Worm (Caenorhabditis elegans) whole organism, L2 larva: ENCODE results near the gene C35D10.6.

Experiments
- aly-2 ChIP-seq: fragments of 150-350 bp; optimal IDR thresholded peaks from 2 replicates; lab custom pipeline; 2014; ENCODE audit warnings: missing biosample characterization, missing genetic modification characterization
- elt-3 ChIP-seq: sonication (generic microtip); optimal IDR thresholded peaks from 2 replicates; lab custom pipeline; 2017; ENCODE audit warnings: missing biosample characterization, missing genetic modification characterization
- fos-1 ChIP-seq: fragments of 150-350 bp; optimal IDR thresholded peaks from 2 replicates; lab custom pipeline; 2014; ENCODE audit warnings: missing biosample characterization, missing genetic modification characterization
- lin-13 ChIP-seq: fragments of 150-350 bp; optimal IDR thresholded peaks from 2 replicates; lab custom pipeline; 2014; ENCODE audit warnings: missing biosample characterization, missing genetic modification reagents, missing genetic modification characterization
- mab-5 ChIP-seq: fragments of 150-350 bp; optimal IDR thresholded peaks from 2 replicates; lab custom pipeline; 2014; ENCODE audit warnings: missing biosample characterization, missing genetic modification characterization
- nhr-11 ChIP-seq: fragments of 150-350 bp; optimal IDR thresholded peaks from 2 replicates; lab custom pipeline; 2014; ENCODE audit warnings: missing biosample characterization, missing genetic modification characterization
- nhr-21 ChIP-seq: fragments of 150-350 bp; optimal IDR thresholded peaks from 2 replicates; lab custom pipeline; 2014; ENCODE audit warnings: missing biosample characterization, missing genetic modification characterization
- skn-1 ChIP-seq: sonication (generic microtip); optimal IDR thresholded peaks from 2 replicates; lab custom pipeline; 2017; ENCODE audit warnings: missing biosample characterization, missing genetic modification characterization
- unc-39 ChIP-seq: fragments of 150-350 bp; optimal IDR thresholded peaks from 2 replicates; lab custom pipeline; 2014; ENCODE audit warnings: missing biosample characterization, missing genetic modification characterization
- unc-62 ChIP-seq: fragments of 150-350 bp; optimal IDR thresholded peaks from 2 replicates; lab custom pipeline; 2014; ENCODE audit warnings: missing biosample characterization, missing genetic modification reagents, missing genetic modification characterization

- TF ChIP-seq lin-13 (no peak), nhr-11 (tag; lab: Kevin White, UChicago) (no peak), elt-3 (no peak), fos-1 (tag; lab: Kevin White, UChicago) (no peak), aly-2 (tag; lab: Kevin White, UChicago) (no peak), unc-62 (GFP tag; lab: Kevin White, UChicago) (no peak), mab-5 (no peak), nhr-21 (no peak), skn-1 (no peak), unc-39 (tag; lab: Kevin White, UChicago) (no peak)
Observed at ce11 chrIII:4819843-4820242, 39.3 kb upstream of the C35D10.6 start, which contains the start of gene F26A1.7.
